Fruit fly (Drosophila melanogaster) whole organism, embryonic: ENCODE measurements around the gene CG5521.

Source experiments
- B-H1 ChIP-seq: fragments of 200-800 bp; sonication (Bioruptor generic); IDR thresholded peaks from 3 replicates; pipeline ENCODE4 v1.3.6; 2022; ENCODE audit warnings: missing biosample characterization, missing genetic modification characterization
- CG11456 ChIP-seq: fragments of 200-800 bp; sonication (Bioruptor generic); IDR thresholded peaks from 3 replicates; pipeline ENCODE4 v1.3.6; 2022; ENCODE audit warnings: missing biosample characterization, missing genetic modification characterization
- CG14965 ChIP-seq: fragments of 200-800 bp; sonication (Bioruptor generic); optimal IDR thresholded peaks from 2 replicates; lab custom pipeline; 2016; ENCODE audit warnings: missing biosample characterization, missing genetic modification characterization, borderline replicate concordance
- CG1602 ChIP-seq: fragments of 200-800 bp; sonication (Bioruptor generic); optimal IDR thresholded peaks from 3 replicates; lab custom pipeline; 2016; ENCODE audit warnings: missing biosample characterization, missing genetic modification characterization
- CG17359 ChIP-seq: fragments of 200-800 bp; sonication (Bioruptor generic); optimal IDR thresholded peaks from 3 replicates; lab custom pipeline; 2018; ENCODE audit warnings: missing biosample characterization, mild to moderate bottlenecking, missing genetic modification characterization, moderate library complexity
- CG18599 ChIP-seq: fragments of 200-800 bp; sonication (Bioruptor generic); optimal IDR thresholded peaks from 3 replicates; lab custom pipeline; 2017; ENCODE audit warnings: missing biosample characterization, missing genetic modification characterization, mild to moderate bottlenecking, moderate library complexity, missing genetic modification reagents
- CG30020 ChIP-seq: fragments of 200-800 bp; optimal IDR thresholded peaks from 2 replicates; lab custom pipeline; 2019; ENCODE audit warnings: missing biosample characterization, mild to moderate bottlenecking, missing genetic modification characterization, moderate library complexity
- CG31441 ChIP-seq: fragments of 200-800 bp; sonication (Bioruptor generic); IDR thresholded peaks from 2 replicates; pipeline ENCODE4 v1.3.6; 2022; ENCODE audit warnings: missing biosample characterization, missing genetic modification characterization
- CG34376 ChIP-seq: fragments of 200-800 bp; sonication (Bioruptor generic); optimal IDR thresholded peaks from 2 replicates; lab custom pipeline; 2018; ENCODE audit warnings: missing biosample characterization, mild to moderate bottlenecking, missing genetic modification characterization
- CG6765 ChIP-seq: fragments of 200-800 bp; sonication (Bioruptor generic); optimal IDR thresholded peaks from 3 replicates; lab custom pipeline; 2017; ENCODE audit warnings: missing biosample characterization, mild to moderate bottlenecking, missing genetic modification characterization
- CG9817 ChIP-seq: fragments of 200-800 bp; sonication (Bioruptor generic); optimal IDR thresholded peaks from 2 replicates; lab custom pipeline; 2018; ENCODE audit warnings: missing biosample characterization, mild to moderate bottlenecking, missing genetic modification characterization, moderate library complexity
- H15 ChIP-seq: fragments of 200-800 bp; sonication (Bioruptor generic); IDR thresholded peaks from 3 replicates; pipeline ENCODE4 v1.3.6; 2022; ENCODE audit warnings: missing biosample characterization, missing genetic modification characterization
- HLH54F ChIP-seq: fragments of 200-800 bp; sonication (Bioruptor generic); optimal IDR thresholded peaks from 3 replicates; lab custom pipeline; 2016; ENCODE audit warnings: missing biosample characterization, missing genetic modification characterization
- Hey ChIP-seq: fragments of 200-800 bp; sonication (Bioruptor generic); optimal IDR thresholded peaks from 3 replicates; lab custom pipeline; 2018; ENCODE audit warnings: missing biosample characterization, mild to moderate bottlenecking, missing genetic modification characterization
- Hmr ChIP-seq: fragments of 200-800 bp; sonication (Bioruptor generic); optimal IDR thresholded peaks from 3 replicates; lab custom pipeline; 2017; ENCODE audit warnings: mild to moderate bottlenecking, missing biosample characterization, missing genetic modification reagents, missing genetic modification characterization
- Pdp1 ChIP-seq, 2 experiments: fragments of 200-800 bp; sonication (Bioruptor generic); optimal IDR thresholded peaks; 3 replicates each; lab custom pipeline; 2016; ENCODE audit warnings: missing biosample characterization in 2 of 2, missing genetic modification characterization in 2 of 2, mild to moderate bottlenecking in 1 of 2, moderate library complexity in 1 of 2
- Spps ChIP-seq: fragments of 200-800 bp; sonication (Bioruptor generic); optimal IDR thresholded peaks from 2 replicates; lab custom pipeline; 2018; ENCODE audit warnings: missing biosample characterization, mild to moderate bottlenecking, missing genetic modification characterization
- Taf1 ChIP-seq: fragments of 200-800 bp; sonication (Bioruptor generic); IDR thresholded peaks from 2 replicates; pipeline ENCODE4 v1.3.6; 2022; ENCODE audit warnings: missing biosample characterization, missing genetic modification characterization
- Trl ChIP-seq, 3 experiments: fragments of >200 bp in 2 of 3; fragments of 200-800 bp in 1 of 3; sonication (Bioruptor generic) in 1 of 3; optimal IDR thresholded peaks; 2 replicates in 1 of 3; 3 replicates in 2 of 3; lab custom pipeline; 2016 to 2017; ENCODE audit warnings: missing biosample characterization in 1 of 3, missing genetic modification characterization in 1 of 3
- Usf ChIP-seq: fragments of 200-800 bp; sonication (Bioruptor generic); optimal IDR thresholded peaks from 2 replicates; lab custom pipeline; 2017; ENCODE audit warnings: missing genotype, missing biosample characterization, missing genetic modification characterization
- caup ChIP-seq: fragments of 200-800 bp; sonication (Bioruptor generic); optimal IDR thresholded peaks from 3 replicates; lab custom pipeline; 2017; ENCODE audit warnings: missing biosample characterization, mild to moderate bottlenecking, missing genetic modification characterization, moderate library complexity; ENCODE audit not compliant: severe bottlenecking
- crc ChIP-seq: fragments of 200-800 bp; sonication (Bioruptor generic); optimal IDR thresholded peaks from 2 replicates; lab custom pipeline; 2016; ENCODE audit warnings: missing biosample characterization, missing genetic modification characterization
- da ChIP-seq: fragments of 200-800 bp; sonication (Bioruptor generic); optimal IDR thresholded peaks from 2 replicates; lab custom pipeline; 2016; ENCODE audit warnings: missing biosample characterization, missing genetic modification characterization
- exex ChIP-seq: fragments of 200-800 bp; sonication (Bioruptor generic); optimal IDR thresholded peaks from 4 replicates; lab custom pipeline; 2018; ENCODE audit warnings: missing biosample characterization, mild to moderate bottlenecking, missing genetic modification characterization, moderate library complexity
- fu2 ChIP-seq: fragments of 200-800 bp; sonication (Bioruptor generic); optimal IDR thresholded peaks from 2 replicates; lab custom pipeline; 2016; ENCODE audit warnings: missing biosample characterization, missing genetic modification characterization
- gcm ChIP-seq: fragments of 200-800 bp; sonication (Bioruptor generic); optimal IDR thresholded peaks from 2 replicates; lab custom pipeline; 2019; ENCODE audit warnings: missing biosample characterization, mild to moderate bottlenecking, missing genetic modification characterization, moderate library complexity
- grn ChIP-seq: fragments of 200-800 bp; sonication (Bioruptor generic); optimal IDR thresholded peaks from 3 replicates; lab custom pipeline; 2017; ENCODE audit warnings: missing biosample characterization, missing genetic modification characterization
- hbn ChIP-seq: fragments of 200-800 bp; sonication (Bioruptor generic); IDR thresholded peaks from 2 replicates; pipeline ENCODE4 v1.3.6; 2022; ENCODE audit warnings: missing biosample characterization, missing genetic modification characterization; ENCODE audit not compliant: partially characterized antibody
- jumu ChIP-seq: fragments of 200-800 bp; sonication (Bioruptor generic); optimal IDR thresholded peaks from 3 replicates; lab custom pipeline; 2016; ENCODE audit warnings: missing biosample characterization, missing genetic modification characterization
- nau ChIP-seq: fragments of 200-800 bp; sonication (Bioruptor generic); optimal IDR thresholded peaks from 3 replicates; lab custom pipeline; 2017; ENCODE audit warnings: missing biosample characterization, mild to moderate bottlenecking, missing genetic modification characterization, missing genetic modification reagents
- nmo ChIP-seq: fragments of 200-800 bp; sonication (Bioruptor generic); optimal IDR thresholded peaks from 2 replicates; lab custom pipeline; 2018; ENCODE audit warnings: missing biosample characterization, mild to moderate bottlenecking, missing genetic modification characterization, moderate library complexity
- oc ChIP-seq: fragments of 200-800 bp; sonication (Bioruptor generic); optimal IDR thresholded peaks from 2 replicates; lab custom pipeline; 2018; ENCODE audit warnings: missing biosample characterization, mild to moderate bottlenecking, missing genetic modification characterization, moderate library complexity
- otp ChIP-seq: fragments of 200-800 bp; sonication (Bioruptor generic); IDR thresholded peaks from 3 replicates; pipeline ENCODE4, ENCODE4 v1.3.6; 2022; ENCODE audit warnings: missing biosample characterization, missing genetic modification characterization
- sd ChIP-seq: fragments of 200-800 bp; sonication (Bioruptor generic); optimal IDR thresholded peaks from 3 replicates; lab custom pipeline; 2018; ENCODE audit warnings: missing biosample characterization, mild to moderate bottlenecking, missing genetic modification characterization, moderate library complexity
- sim ChIP-seq: fragments of 200-800 bp; sonication (Bioruptor generic); IDR thresholded peaks from 2 replicates; pipeline ENCODE4 v1.3.6; 2022; ENCODE audit warnings: missing biosample characterization, missing genetic modification characterization
- sug ChIP-seq: fragments of 200-800 bp; optimal IDR thresholded peaks from 2 replicates; lab custom pipeline; 2019; ENCODE audit warnings: missing biosample characterization, mild to moderate bottlenecking, missing genetic modification characterization, moderate library complexity
- tap ChIP-seq: fragments of 200-800 bp; optimal IDR thresholded peaks from 3 replicates; lab custom pipeline; 2019; ENCODE audit warnings: missing biosample characterization, mild to moderate bottlenecking, missing genetic modification characterization, moderate library complexity
- trh ChIP-seq: fragments of 200-800 bp; sonication (Bioruptor generic); optimal IDR thresholded peaks from 2 replicates; lab custom pipeline; 2016; ENCODE audit warnings: missing biosample characterization, missing genetic modification characterization
- vnd ChIP-seq: fragments of 200-800 bp; sonication (Bioruptor generic); IDR thresholded peaks from 3 replicates; pipeline ENCODE4 v1.3.6; 2022; ENCODE audit warnings: missing biosample characterization, missing genetic modification characterization; ENCODE audit not compliant: partially characterized antibody
- zen ChIP-seq: fragments of 200-800 bp; sonication (Bioruptor generic); optimal IDR thresholded peaks from 3 replicates; lab custom pipeline; 2018; ENCODE audit warnings: missing biosample characterization, mild to moderate bottlenecking, missing genetic modification characterization, moderate library complexity
- zfh2 ChIP-seq: fragments of 200-800 bp; sonication (Bioruptor generic); optimal IDR thresholded peaks from 2 replicates; lab custom pipeline; 2016; ENCODE audit warnings: missing biosample characterization, missing genetic modification characterization

The CG5521 gene

DNA sequence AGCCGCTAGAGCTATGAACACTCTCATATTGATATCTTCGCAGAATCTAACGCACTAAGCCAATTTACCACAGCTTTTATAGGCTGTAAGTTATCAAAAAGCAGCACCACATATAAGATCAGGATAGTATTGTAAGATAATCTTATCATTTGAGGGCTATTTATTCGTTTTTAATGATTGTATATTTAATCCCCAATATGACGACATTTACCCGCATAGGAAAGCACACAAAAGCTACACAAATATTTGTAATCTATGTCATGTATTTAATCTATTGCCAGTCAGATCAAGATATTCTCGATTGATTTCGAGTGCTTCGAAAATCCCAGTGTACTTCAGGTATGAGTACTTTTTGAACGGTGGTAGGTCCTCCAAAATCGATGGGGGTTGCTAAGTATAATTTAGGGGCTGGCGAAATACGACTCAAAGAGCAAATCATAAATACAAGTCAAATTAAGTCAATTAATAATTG is 53.0 kb downstream of the CG5521 start, which contains the start of gene CG17191:
TSS of gene CG17191 (minus strand) at position 51 of the 472 bp plus-strand sequence.
- no peak for TF ChIP-seq Trl (optimal IDR thresholded peaks at IDR 0.05; lab: Kevin White, UChicago)
- TF ChIP-seq Trl (GFP tag; optimal IDR thresholded peaks at IDR 0.05; lab: Kevin White, UChicago): no peak
- TF ChIP-seq sug (tag; lab: Kevin White, UChicago): peak; percentile 85
- peak; percentile 64 for TF ChIP-seq CG34376 (GFP tag; lab: Kevin White, UChicago)
- peak; percentile 45 for TF ChIP-seq Hey (tag; lab: Kevin White, UChicago)
- TF ChIP-seq CG6765 (GFP tag; lab: Kevin White, UChicago): no peak
- no peak for TF ChIP-seq nau (GFP tag; lab: Kevin White, UChicago)
- TF ChIP-seq vnd (GFP tag; lab: Robert Waterston, UW): 0 out of 3 replicates have a peak, but pooled peaks have one; percentile 11
- TF ChIP-seq exex (tag; lab: Kevin White, UChicago): peak; percentile 90
- TF ChIP-seq Usf (GFP tag; lab: Kevin White, UChicago): no peak
- peak; percentile 71 for TF ChIP-seq sd
- TF ChIP-seq oc (tag; lab: Kevin White, UChicago): no peak
- no peak for TF ChIP-seq trh (GFP tag; lab: Kevin White, UChicago)
- TF ChIP-seq CG18599 (GFP tag; lab: Kevin White, UChicago): peak; percentile 23
- TF ChIP-seq CG11456: no peak
- TF ChIP-seq HLH54F (GFP tag; lab: Kevin White, UChicago): no peak
- TF ChIP-seq grn (GFP tag; lab: Kevin White, UChicago): peak; percentile 76
- TF ChIP-seq, all 482 proteins: peak for 8

DNA sequence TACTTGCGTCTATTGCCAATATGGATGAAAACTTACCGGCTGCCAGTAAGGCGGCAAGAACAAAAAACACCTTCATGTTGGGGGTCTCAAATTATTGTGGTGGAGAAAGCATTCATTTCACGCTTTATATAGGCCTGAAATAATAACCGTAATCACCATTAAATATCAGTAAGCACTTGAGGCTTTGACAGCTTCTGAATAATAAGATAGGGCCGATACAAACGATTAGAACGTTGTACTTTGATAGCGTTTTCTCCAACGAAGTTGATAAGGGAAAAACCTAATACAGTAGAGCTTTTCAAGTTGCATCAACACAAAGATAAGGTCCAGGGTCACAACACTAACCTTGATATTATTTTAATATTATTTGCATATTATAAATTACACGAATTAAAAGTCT is 54.5 kb downstream of the CG5521 start, which contains the start of gene CG6283:
TSS of gene CG6283 (minus strand) at position 101 of the 400 bp plus-strand sequence.
- TF ChIP-seq sug (tag; lab: Kevin White, UChicago): peak; percentile 28
- TF ChIP-seq da (GFP tag; lab: Kevin White, UChicago): no peak
- TF ChIP-seq sim (GFP tag; lab: Robert Waterston, UW): no peak
- no peak for TF ChIP-seq oc (tag; lab: Kevin White, UChicago)
- TF ChIP-seq CG14965 (GFP tag; lab: Kevin White, UChicago): no peak
- no peak for TF ChIP-seq CG17359 (tag; lab: Kevin White, UChicago)
- TF ChIP-seq CG9817: no peak
- no peak for TF ChIP-seq nmo
- no peak for TF ChIP-seq CG11456

DNA sequence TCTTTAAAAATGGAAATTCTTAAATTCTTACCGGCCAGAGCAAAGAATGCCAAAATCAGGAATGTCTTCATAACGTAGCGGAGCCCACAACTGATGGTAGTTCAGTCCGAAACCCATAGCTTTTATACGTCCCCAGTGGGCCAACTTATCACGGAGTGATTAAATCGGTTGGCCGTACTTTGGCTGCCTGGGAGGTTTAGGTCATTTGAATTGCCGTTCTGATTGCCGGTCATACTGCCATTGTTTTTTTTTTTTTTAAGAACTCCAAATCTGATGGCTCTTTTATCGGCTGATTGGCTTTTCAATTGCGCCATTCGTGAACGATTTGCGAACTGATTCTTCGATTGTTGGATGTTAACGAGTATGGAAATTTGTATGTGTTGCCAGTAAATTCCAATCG is 56.4 kb downstream of the CG5521 start, which contains the start of gene CG6277:
TSS of gene CG6277 (minus strand) at position 101 of the 400 bp plus-strand sequence.
- TF ChIP-seq crc (GFP tag; lab: Kevin White, UChicago) (no peak), Spps (tag; lab: Kevin White, UChicago) (no peak), gcm (GFP tag; lab: Kevin White, UChicago) (no peak), sug (tag; lab: Kevin White, UChicago) (peak; percentile 68), hbn (GFP tag; lab: Robert Waterston, UW) (no peak), CG31441 (GFP tag; lab: Robert Waterston, UW) (no peak)

DNA sequence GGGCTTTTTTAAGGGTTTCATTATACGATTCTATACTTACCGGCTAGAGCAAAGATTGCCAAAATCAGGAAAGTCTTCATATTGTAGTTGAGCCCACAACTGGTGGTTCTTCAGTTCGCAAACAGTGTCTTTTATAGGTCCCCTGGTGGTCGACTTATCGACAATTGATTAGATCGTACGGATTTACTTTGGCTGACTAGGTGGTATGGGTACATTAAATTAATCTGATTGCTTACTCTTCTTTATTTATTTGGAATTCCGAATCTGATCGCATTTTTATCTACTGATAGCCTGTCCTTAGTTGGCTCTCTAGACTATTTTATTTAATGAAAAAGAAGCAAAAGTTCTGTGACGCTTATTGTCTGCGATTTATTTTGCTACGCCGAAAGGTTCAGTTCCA is 59.3 kb downstream of the CG5521 start, which contains the start of gene CG6271:
TSS of gene CG6271 (minus strand) at position 101 of the 400 bp plus-strand sequence.
- TF ChIP-seq jumu (no peak), tap (tag; lab: Kevin White, UChicago) (no peak), otp (GFP tag; lab: Robert Waterston, UW) (no peak), B-H1 (GFP tag; lab: Robert Waterston, UW) (no peak), CG1602 (no peak), H15 (GFP tag; lab: Robert Waterston, UW) (no peak), Pdp1 (GFP tag; optimal IDR thresholded peaks at IDR 0.05; lab: Kevin White, UChicago) (no peak), caup (no peak), Taf1 (GFP tag; lab: Robert Waterston, UW) (no peak), Hmr (GFP tag; lab: Kevin White, UChicago) (no peak), zfh2 (GFP tag; lab: Kevin White, UChicago) (no peak), CG30020 (tag; lab: Kevin White, UChicago) (no peak), fu2 (no peak), zen (no peak)
